Fruit fly (Drosophila melanogaster): ENCODE results near the gene Peritrophin-15b.

DNA sequence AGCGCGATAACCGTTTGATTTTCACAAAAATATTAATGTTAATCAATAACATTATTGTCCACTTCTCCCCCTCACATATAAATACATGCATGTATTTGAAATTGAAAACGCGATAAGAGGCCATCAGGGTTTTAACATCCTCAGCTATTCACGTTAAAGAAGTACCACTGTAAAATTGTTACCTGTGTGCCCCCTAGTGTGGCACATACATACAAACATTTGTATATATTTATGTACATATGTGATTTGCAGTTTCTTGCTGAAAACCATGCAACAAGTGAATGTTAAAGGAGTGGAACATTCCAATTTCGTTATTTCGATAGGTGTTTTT, 31.8 kb downstream of the Peritrophin-15b start:
- TF ChIP-seq btn (GFP tag; optimal IDR thresholded peaks at IDR 0.05) = no peak
- TF ChIP-seq CG7786 (GFP tag; optimal IDR thresholded peaks at IDR 0.05) = no peak
- no peak for TF ChIP-seq ttk (GFP tag; IDR thresholded peaks at IDR 0.05)
- no peak for TF ChIP-seq sens-2 (GFP tag; IDR thresholded peaks at IDR 0.05)
- TF ChIP-seq kah (GFP tag; optimal IDR thresholded peaks at IDR 0.05) = no peak
- TF ChIP-seq NFAT (GFP tag; IDR thresholded peaks at IDR 0.05) = no peak; the same call in 1 of the 2 replicates
- no peak; the same call in 1 of the 2 replicates for TF ChIP-seq Xrp1 (GFP tag; IDR thresholded peaks at IDR 0.05)
- TF ChIP-seq gsb-n (tag; optimal IDR thresholded peaks at IDR 0.05) = no peak
- TF ChIP-seq Lhr (GFP tag; optimal IDR thresholded peaks at IDR 0.05) = no peak
